Worm (Caenorhabditis elegans) whole organism, young adult: ENCODE results near the gene cyp-25A6.

Experiments
- B0019.2 ChIP-seq: fragments of 200-800 bp; sonication (Bioruptor generic); conservative IDR thresholded peaks from 2 replicates; pipeline ENCODE4 v1.3.6; 2022; ENCODE audit warnings: missing genetic modification reagents, missing genetic modification characterization, missing compliant biosample characterization
- B0035.1 ChIP-seq: sonication (generic microtip); optimal IDR thresholded peaks from 2 replicates; lab custom pipeline; 2016; ENCODE audit warnings: missing genetic modification characterization, mild to moderate bottlenecking, missing compliant biosample characterization, missing genotype, missing genetic modification reagents
- B0261.1 ChIP-seq: sonication (generic microtip); optimal IDR thresholded peaks from 2 replicates; lab custom pipeline; 2016; ENCODE audit warnings: mild to moderate bottlenecking, missing genetic modification characterization, moderate library complexity, missing compliant biosample characterization
- D2030.7 ChIP-seq: fragments of 200-800 bp; sonication (Bioruptor generic); IDR thresholded peaks from 2 replicates; pipeline ENCODE4 v1.3.6; 2022; ENCODE audit warnings: missing genetic modification reagents, missing genetic modification characterization, missing compliant biosample characterization
- F22D6.2 ChIP-seq: sonication (generic microtip); optimal IDR thresholded peaks from 2 replicates; lab custom pipeline; 2016; ENCODE audit warnings: mild to moderate bottlenecking, missing genetic modification characterization, missing compliant biosample characterization
- F33H1.4 ChIP-seq: fragments of 200-800 bp; sonication (Bioruptor generic); IDR thresholded peaks from 2 replicates; pipeline ENCODE4 v1.3.6; 2022; ENCODE audit warnings: missing genetic modification reagents, missing genetic modification characterization, missing compliant biosample characterization
- Y53F4B.3 ChIP-seq: fragments of 200-800 bp; sonication (Bioruptor generic); IDR thresholded peaks from 2 replicates; pipeline ENCODE4 v1.3.6; 2022; ENCODE audit warnings: missing genetic modification reagents, missing genetic modification characterization, missing compliant biosample characterization
- Y56A3A.18 ChIP-seq: fragments of 200-800 bp; sonication (Bioruptor generic); IDR thresholded peaks from 2 replicates; pipeline ENCODE4 v1.3.6; 2022; ENCODE audit warnings: missing genetic modification reagents, missing genetic modification characterization, missing compliant biosample characterization
- Y95B8A.8 ChIP-seq: fragments of 200-800 bp; sonication (Bioruptor generic); IDR thresholded peaks from 2 replicates; pipeline ENCODE4 v1.3.6; 2022; ENCODE audit warnings: missing genetic modification reagents, missing genetic modification characterization, missing compliant biosample characterization
- aptf-2 ChIP-seq: fragments of 200-800 bp; sonication (Bioruptor generic); conservative IDR thresholded peaks from 2 replicates; pipeline ENCODE4 v1.3.6; 2022; ENCODE audit warnings: missing genetic modification reagents, missing genetic modification characterization, missing compliant biosample characterization
- aptf-3 ChIP-seq: fragments of 200-800 bp; sonication (Bioruptor generic); IDR thresholded peaks from 2 replicates; pipeline ENCODE4 v1.3.6; 2022; ENCODE audit warnings: missing genetic modification characterization, missing compliant biosample characterization
- attf-3 ChIP-seq: fragments of 200-800 bp; sonication (Bioruptor generic); conservative IDR thresholded peaks from 2 replicates; pipeline ENCODE4 v1.3.6; 2022; ENCODE audit warnings: missing genetic modification reagents, missing genetic modification characterization, missing compliant biosample characterization
- ccch-3 ChIP-seq: fragments of 200-800 bp; sonication (Bioruptor generic); optimal IDR thresholded peaks from 2 replicates; lab custom pipeline; 2018; ENCODE audit warnings: mild to moderate bottlenecking, missing genetic modification characterization, missing compliant biosample characterization
- ceh-58 ChIP-seq: fragments of 200-800 bp; sonication (Bioruptor generic); IDR thresholded peaks from 2 replicates; pipeline ENCODE4 v1.3.6; 2022; ENCODE audit warnings: missing genetic modification characterization, missing compliant biosample characterization
- chd-7 ChIP-seq: sonication (generic microtip); optimal IDR thresholded peaks from 2 replicates; lab custom pipeline; 2016; ENCODE audit warnings: mild to moderate bottlenecking, missing genetic modification characterization, moderate library complexity, missing compliant biosample characterization
- dpff-1 ChIP-seq: sonication (generic microtip); optimal IDR thresholded peaks from 2 replicates; lab custom pipeline; 2017; ENCODE audit warnings: mild to moderate bottlenecking, missing genetic modification characterization, missing compliant biosample characterization
- egl-44 ChIP-seq: fragments of 200-800 bp; sonication (Bioruptor generic); IDR thresholded peaks from 2 replicates; pipeline ENCODE4 v1.3.6; 2022; ENCODE audit warnings: missing genetic modification reagents, missing genetic modification characterization, missing compliant biosample characterization
- egrh-3 ChIP-seq: fragments of 200-800 bp; sonication (Bioruptor generic); IDR thresholded peaks from 2 replicates; pipeline ENCODE4 v1.3.6; 2022; ENCODE audit warnings: missing genetic modification reagents, missing genetic modification characterization, missing compliant biosample characterization
- him-1 ChIP-seq: sonication (generic microtip); optimal IDR thresholded peaks from 2 replicates; lab custom pipeline; 2016; ENCODE audit warnings: missing genotype, missing genetic modification reagents, missing genetic modification characterization, missing compliant biosample characterization
- hrde-1 ChIP-seq: sonication (generic microtip); optimal IDR thresholded peaks from 2 replicates; lab custom pipeline; 2016; ENCODE audit warnings: missing genetic modification characterization, mild to moderate bottlenecking, missing compliant biosample characterization, moderate library complexity, missing genotype, missing genetic modification reagents, borderline replicate concordance
- lin-35 ChIP-seq, 3 experiments: fragments of 150-350 bp in 2 of 3; sonication (generic microtip) in 1 of 3; optimal IDR thresholded peaks; 2 replicates each; lab custom pipeline; 2014 to 2018; ENCODE audit warnings: missing biosample characterization in 3 of 3, missing genetic modification characterization in 3 of 3, missing genetic modification reagents in 3 of 3
- lin-40 ChIP-seq: sonication (generic microtip); optimal IDR thresholded peaks from 2 replicates; lab custom pipeline; 2016; ENCODE audit warnings: missing genetic modification characterization, mild to moderate bottlenecking, missing compliant biosample characterization, missing genotype, missing genetic modification reagents
- lsl-1 ChIP-seq: fragments of 200-800 bp; sonication (Bioruptor generic); optimal IDR thresholded peaks from 2 replicates; lab custom pipeline; 2018; ENCODE audit warnings: mild to moderate bottlenecking, missing genetic modification characterization, moderate library complexity, missing compliant biosample characterization
- madf-8 ChIP-seq: fragments of 200-800 bp; sonication (Bioruptor generic); conservative IDR thresholded peaks from 2 replicates; pipeline ENCODE4 v1.3.6; 2022; ENCODE audit warnings: missing genetic modification reagents, missing genetic modification characterization, missing compliant biosample characterization
- mcd-1 ChIP-seq: fragments of 200-800 bp; sonication (Bioruptor generic); IDR thresholded peaks from 2 replicates; pipeline ENCODE4 v1.3.6; 2022; ENCODE audit warnings: missing genetic modification reagents, missing genetic modification characterization, missing compliant biosample characterization
- sdz-38 ChIP-seq: sonication (generic microtip); optimal IDR thresholded peaks from 2 replicates; lab custom pipeline; 2016; ENCODE audit warnings: missing genotype, missing genetic modification characterization, missing compliant biosample characterization
- tbx-9 ChIP-seq: sonication (generic microtip); optimal IDR thresholded peaks from 2 replicates; lab custom pipeline; 2016; ENCODE audit warnings: borderline replicate concordance, missing genetic modification characterization, inconsistent platforms, missing compliant biosample characterization
- tlf-1 ChIP-seq: fragments of 200-800 bp; sonication (Bioruptor generic); optimal IDR thresholded peaks from 2 replicates; lab custom pipeline; 2018; ENCODE audit warnings: mild to moderate bottlenecking, missing genetic modification characterization, missing compliant biosample characterization
- zfh-2 ChIP-seq: fragments of 200-800 bp; sonication (Bioruptor generic); conservative IDR thresholded peaks from 2 replicates; pipeline ENCODE4 v1.3.6; 2022; ENCODE audit warnings: missing genetic modification reagents, missing genetic modification characterization, missing compliant biosample characterization
- zim-3 ChIP-seq: sonication (generic microtip); optimal IDR thresholded peaks from 2 replicates; lab custom pipeline; 2017; ENCODE audit warnings: mild to moderate bottlenecking, missing genetic modification characterization, moderate library complexity, missing compliant biosample characterization
- ztf-18 ChIP-seq: sonication (generic microtip); optimal IDR thresholded peaks from 2 replicates; lab custom pipeline; 2016; ENCODE audit warnings: missing genotype, mild to moderate bottlenecking, missing genetic modification characterization, missing compliant biosample characterization
- ztf-25 ChIP-seq: fragments of 200-800 bp; sonication (Bioruptor generic); IDR thresholded peaks from 2 replicates; pipeline ENCODE4 v1.3.6; 2022; ENCODE audit warnings: missing genetic modification reagents, missing genetic modification characterization, missing compliant biosample characterization

Gene cyp-25A6

ce11 chrIV:4215349-4215748 lies 18.1 kb downstream of the cyp-25A6 start (continued):
- no peak for TF ChIP-seq him-1 (tag; lab: Kevin White, UChicago)
- no peak for TF ChIP-seq ztf-25 (GFP tag; lab: Robert Waterston, UW)
- no peak for TF ChIP-seq lsl-1 (GFP tag; lab: Kevin White, UChicago)
- no peak for TF ChIP-seq F22D6.2 (tag; lab: Kevin White, UChicago)
- TF ChIP-seq hrde-1 = no peak
- TF ChIP-seq dpff-1 (tag; lab: Kevin White, UChicago) = no peak
- no peak for TF ChIP-seq Y95B8A.8
- TF ChIP-seq, all 124 proteins: peak for 13

- TF ChIP-seq egrh-3 (GFP tag; lab: Robert Waterston, UW) (peak; percentile 23; the same call in 1 of the 2 replicates), tlf-1 (GFP tag; lab: Kevin White, UChicago) (no peak), ccch-3 (no peak), chd-7 (tag; lab: Kevin White, UChicago) (no peak), aptf-2 (GFP tag; lab: Robert Waterston, UW) (no peak), zfh-2 (peak; percentile 79), egl-44 (no peak), mcd-1 (no peak)
Observed at ce11 chrIV:4216099-4216894, 19.0 kb downstream of the cyp-25A6 start.

- TF ChIP-seq Y56A3A.18 (GFP tag; lab: Robert Waterston, UW) = 0 out of 2 replicates have a peak, but pooled peaks have one; percentile 39
- TF ChIP-seq D2030.7 (GFP tag; lab: Robert Waterston, UW) = no peak
- TF ChIP-seq F33H1.4 = no peak
Observed at ce11 chrIV:4218276-4218675, 21.0 kb downstream of the cyp-25A6 start.

- TF ChIP-seq ztf-18 (tag; lab: Kevin White, UChicago) (no peak), ceh-58 (GFP tag; lab: Robert Waterston, UW) (no peak), lin-35 (GFP tag; optimal IDR thresholded peaks at IDR 0.05; lab: Kevin White, UChicago) (no peak), Y53F4B.3 (GFP tag; lab: Robert Waterston, UW) (no peak), lin-40 (tag; lab: Kevin White, UChicago) (no peak), zim-3 (tag; lab: Kevin White, UChicago) (no peak), dpff-1 (tag; lab: Kevin White, UChicago) (no peak), B0261.1 (tag; lab: Kevin White, UChicago) (no peak), madf-8 (no peak), B0035.1 (tag; lab: Kevin White, UChicago) (no peak), B0019.2 (GFP tag; lab: Robert Waterston, UW) (no peak), D2030.7 (GFP tag; lab: Robert Waterston, UW) (no peak), aptf-3 (GFP tag; lab: Robert Waterston, UW) (no peak), sdz-38 (tag; lab: Kevin White, UChicago) (no peak), tbx-9 (no peak), attf-3 (GFP tag; lab: Robert Waterston, UW) (no peak)
Observed at ce11 chrIV:4219983-4220382, 22.7 kb downstream of the cyp-25A6 start, which contains the start of gene F30B5.11. Gene F30B5.11 (minus strand): TSS chrIV:4220083.
